Fruit fly (Drosophila melanogaster) S2 (cell line): ENCODE results near the gene Cyp313a5.

Experiments
- CG8478 ChIP-seq: fragments of >200 bp; optimal IDR thresholded peaks from 2 replicates; lab custom pipeline; 2018
- CTCF ChIP-seq, 2 experiments: fragments of >200 bp; optimal IDR thresholded peaks; 2 replicates each; lab custom pipeline; 2018

- no peak for TF ChIP-seq CTCF (optimal IDR thresholded peaks at IDR 0.05; lab: Kevin White, UChicago)
- no peak for TF ChIP-seq CG8478 (lab: Kevin White, UChicago)
These were observed 1.9 kb downstream of the Cyp313a5 start, which contains the start of gene Pglym87 for dm6 chr3R:12232629-12233028.
